Worm (Caenorhabditis elegans) whole organism, late embryonic: ENCODE results near the gene K10D2.5.

Source experiments
- C08G9.2 ChIP-seq: sonication (generic microtip); optimal IDR thresholded peaks from 2 replicates; lab custom pipeline; 2016; ENCODE audit warnings: mild to moderate bottlenecking, missing genetic modification characterization, moderate library complexity, missing compliant biosample characterization
- F13H6.1 ChIP-seq: sonication (generic microtip); optimal IDR thresholded peaks from 2 replicates; lab custom pipeline; 2016; ENCODE audit warnings: missing genetic modification characterization, missing compliant biosample characterization
- K02D7.2 ChIP-seq: sonication (generic microtip); optimal IDR thresholded peaks from 2 replicates; lab custom pipeline; 2017; ENCODE audit warnings: mild to moderate bottlenecking, missing genetic modification characterization, missing compliant biosample characterization
- T23F11.4 ChIP-seq: fragments of 200-800 bp; sonication (Bioruptor generic); optimal IDR thresholded peaks from 2 replicates; lab custom pipeline; 2018; ENCODE audit warnings: mild to moderate bottlenecking, missing genetic modification characterization, missing compliant biosample characterization
- Y22D7AL.16 ChIP-seq: sonication (generic microtip); optimal IDR thresholded peaks from 2 replicates; lab custom pipeline; 2016; ENCODE audit warnings: missing genetic modification characterization, missing compliant biosample characterization
- ahr-1 ChIP-seq: sonication (generic microtip); optimal IDR thresholded peaks from 2 replicates; lab custom pipeline; 2016; ENCODE audit warnings: missing genetic modification characterization, missing compliant biosample characterization
- ama-1 ChIP-seq: fragments of 150-350 bp; optimal IDR thresholded peaks from 2 replicates; lab custom pipeline; 2014
- ceh-18 ChIP-seq: sonication (generic microtip); optimal IDR thresholded peaks from 2 replicates; lab custom pipeline; 2016; ENCODE audit warnings: missing genetic modification characterization, missing compliant biosample characterization
- ceh-19 ChIP-seq: fragments of 200-800 bp; sonication (Bioruptor generic); optimal IDR thresholded peaks from 2 replicates; lab custom pipeline; 2018; ENCODE audit warnings: mild to moderate bottlenecking, missing genetic modification characterization, missing compliant biosample characterization
- ceh-22 ChIP-seq: sonication (generic microtip); optimal IDR thresholded peaks from 2 replicates; lab custom pipeline; 2017; ENCODE audit warnings: missing biosample characterization, missing genetic modification characterization
- ceh-31 ChIP-seq: sonication (generic microtip); optimal IDR thresholded peaks from 2 replicates; lab custom pipeline; 2016; ENCODE audit warnings: missing genetic modification characterization, missing compliant biosample characterization
- ceh-45 ChIP-seq: fragments of 200-800 bp; sonication (Bioruptor generic); IDR thresholded peaks from 2 replicates; pipeline ENCODE4 v1.3.6; 2022; ENCODE audit warnings: missing genetic modification reagents, missing genetic modification characterization, missing compliant biosample characterization
- dmd-4 ChIP-seq: sonication (generic microtip); optimal IDR thresholded peaks from 2 replicates; lab custom pipeline; 2016; ENCODE audit warnings: borderline replicate concordance, missing genetic modification characterization, missing compliant biosample characterization
- dve-1 ChIP-seq: sonication (generic microtip); optimal IDR thresholded peaks from 2 replicates; lab custom pipeline; 2017; ENCODE audit warnings: antibody characterized with exemption, mild to moderate bottlenecking, missing genetic modification characterization, missing compliant biosample characterization
- ets-4 ChIP-seq: sonication (generic microtip); optimal IDR thresholded peaks from 2 replicates; lab custom pipeline; 2016; ENCODE audit warnings: missing genetic modification characterization, missing compliant biosample characterization
- eyg-1 ChIP-seq: sonication (generic microtip); optimal IDR thresholded peaks from 2 replicates; lab custom pipeline; 2016; ENCODE audit warnings: missing genotype, missing genetic modification characterization, missing compliant biosample characterization
- fax-1 ChIP-seq: sonication (generic microtip); optimal IDR thresholded peaks from 2 replicates; lab custom pipeline; 2016; ENCODE audit warnings: missing genotype, missing genetic modification characterization, missing compliant biosample characterization
- hlh-13 ChIP-seq: fragments of 200-800 bp; sonication (Bioruptor generic); optimal IDR thresholded peaks from 2 replicates; lab custom pipeline; 2018; ENCODE audit warnings: mild to moderate bottlenecking, missing genetic modification characterization, missing compliant biosample characterization
- hlh-30 ChIP-seq: sonication (generic microtip); optimal IDR thresholded peaks from 2 replicates; lab custom pipeline; 2017; ENCODE audit warnings: antibody characterized with exemption, missing genetic modification characterization, missing compliant biosample characterization; ENCODE audit not compliant: insufficient read depth
- hlh-8 ChIP-seq: sonication (generic microtip); optimal IDR thresholded peaks from 2 replicates; lab custom pipeline; 2016; ENCODE audit warnings: missing genotype, missing genetic modification characterization, missing compliant biosample characterization
- mec-3 ChIP-seq: sonication (generic microtip); optimal IDR thresholded peaks from 2 replicates; lab custom pipeline; 2016; ENCODE audit warnings: borderline replicate concordance, missing genetic modification characterization, missing compliant biosample characterization
- nfya-1 ChIP-seq: sonication (generic microtip); optimal IDR thresholded peaks from 2 replicates; lab custom pipeline; 2017; ENCODE audit warnings: missing genetic modification characterization, mild to moderate bottlenecking, missing compliant biosample characterization, antibody characterized with exemption, moderate library complexity
- nhr-11 ChIP-seq: fragments of 150-350 bp; optimal IDR thresholded peaks from 2 replicates; lab custom pipeline; 2014; ENCODE audit warnings: missing biosample characterization, missing genetic modification characterization
- npax-4 ChIP-seq: sonication (generic microtip); optimal IDR thresholded peaks from 2 replicates; lab custom pipeline; 2016; ENCODE audit warnings: missing genetic modification characterization, missing compliant biosample characterization
- odd-2 ChIP-seq: sonication (generic microtip); optimal IDR thresholded peaks from 2 replicates; lab custom pipeline; 2017; ENCODE audit warnings: antibody characterized with exemption, mild to moderate bottlenecking, missing genetic modification characterization, missing compliant biosample characterization
- pax-1 ChIP-seq: fragments of 150-350 bp; optimal IDR thresholded peaks from 2 replicates; lab custom pipeline; 2014; ENCODE audit warnings: missing biosample characterization, missing genetic modification characterization
- pha-2 ChIP-seq: sonication (generic microtip); optimal IDR thresholded peaks from 2 replicates; lab custom pipeline; 2017; ENCODE audit warnings: mild to moderate bottlenecking, missing genetic modification characterization, missing compliant biosample characterization
- pha-4 ChIP-seq: fragments of 150-350 bp; optimal IDR thresholded peaks from 2 replicates; lab custom pipeline; 2018; ENCODE audit warnings: missing biosample characterization, missing genetic modification reagents, missing genetic modification characterization
- sox-4 ChIP-seq: sonication (generic microtip); optimal IDR thresholded peaks from 2 replicates; lab custom pipeline; 2017; ENCODE audit warnings: mild to moderate bottlenecking, missing genetic modification characterization, inconsistent platforms, missing compliant biosample characterization
- syd-9 ChIP-seq: sonication (generic microtip); optimal IDR thresholded peaks from 2 replicates; lab custom pipeline; 2016; ENCODE audit warnings: mild to moderate bottlenecking, missing genetic modification characterization, moderate library complexity, missing compliant biosample characterization
- tbx-2 ChIP-seq: sonication (generic microtip); optimal IDR thresholded peaks from 2 replicates; lab custom pipeline; 2016; ENCODE audit warnings: missing genetic modification characterization, missing compliant biosample characterization
- ttx-3 ChIP-seq: sonication (generic microtip); optimal IDR thresholded peaks from 2 replicates; lab custom pipeline; 2016; ENCODE audit warnings: missing genetic modification reagents, missing genetic modification characterization, missing compliant biosample characterization
- unc-55 ChIP-seq: sonication (generic microtip); optimal IDR thresholded peaks from 2 replicates; lab custom pipeline; 2017; ENCODE audit warnings: missing biosample characterization, missing genetic modification reagents, missing genetic modification characterization

The K10D2.5 gene

DNA sequence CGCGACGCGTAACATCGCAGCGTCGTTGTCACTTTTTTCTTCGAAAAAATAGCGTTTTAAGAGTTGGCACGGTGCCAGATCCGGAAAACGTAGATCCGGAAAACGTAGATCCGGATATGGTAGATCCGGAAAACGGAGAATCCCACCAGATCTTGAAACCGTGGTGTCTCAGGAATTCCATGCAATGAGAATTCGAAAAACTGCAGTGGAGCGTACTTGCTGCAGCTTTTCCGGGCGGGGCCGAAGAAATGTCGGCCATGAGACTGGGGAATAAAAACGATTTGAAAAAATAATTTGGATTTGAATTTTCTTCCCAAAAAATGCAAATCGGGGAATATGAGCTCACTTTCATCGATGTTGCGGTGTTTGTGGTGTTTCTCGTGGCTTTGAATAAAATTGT, at the start of gene K10D2.5 (continued):
- peak; percentile 89 for TF ChIP-seq eyg-1 (tag; lab: Kevin White, UChicago)
- no peak for TF ChIP-seq sox-4
- TF ChIP-seq unc-55 (GFP tag; lab: Kevin White, UChicago) = no peak
- peak; percentile 82 for TF ChIP-seq syd-9 (tag; lab: Kevin White, UChicago)
- TF ChIP-seq T23F11.4 (GFP tag; lab: Kevin White, UChicago) = no peak
- TF ChIP-seq dve-1 = peak; percentile 69
- no peak for TF ChIP-seq nhr-11 (tag; lab: Kevin White, UChicago)
- TF ChIP-seq ahr-1 = peak; percentile 80
- no peak for TF ChIP-seq pha-4 (tag; lab: Kevin White, UChicago)
- TF ChIP-seq Y22D7AL.16 (tag; lab: Kevin White, UChicago) = no peak
- TF ChIP-seq fax-1 (tag; lab: Kevin White, UChicago) = peak; percentile 93
- peak; percentile 78 for TF ChIP-seq nfya-1 (tag; lab: Kevin White, UChicago)
- TF ChIP-seq hlh-8 = peak; percentile 95
- peak; percentile 95 for TF ChIP-seq ceh-18 (tag; lab: Kevin White, UChicago)
- TF ChIP-seq pax-1 (tag; lab: Kevin White, UChicago) = peak; percentile 49
- TF ChIP-seq npax-4 (tag; lab: Kevin White, UChicago) = no peak

DNA sequence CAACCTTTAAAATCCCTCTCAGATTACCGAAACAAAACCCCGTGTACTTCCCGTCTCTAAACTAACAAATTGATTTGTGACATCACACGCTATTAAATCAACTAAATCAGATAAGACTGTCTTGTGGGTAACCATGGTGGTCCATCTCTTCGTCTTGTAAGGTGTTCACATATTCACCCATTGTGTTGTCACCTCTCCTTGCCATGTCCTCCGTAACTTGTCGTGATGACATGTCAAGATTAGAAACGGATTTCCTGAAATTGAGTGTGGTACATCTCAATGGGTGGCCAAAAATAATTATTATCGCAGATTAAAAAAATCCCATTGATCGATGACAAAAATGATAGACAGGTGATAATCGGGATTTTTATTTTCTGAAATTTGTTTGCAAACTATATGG, 48.1 kb upstream of the K10D2.5 start:
- TF ChIP-seq tbx-2 = peak; percentile 79
- no peak for TF ChIP-seq ceh-31 (tag; lab: Kevin White, UChicago)
- no peak for TF ChIP-seq hlh-30 (tag; lab: Kevin White, UChicago)
- no peak for TF ChIP-seq ceh-19 (GFP tag; lab: Kevin White, UChicago)
- peak; percentile 52 for TF ChIP-seq unc-55 (GFP tag; lab: Kevin White, UChicago)

DNA sequence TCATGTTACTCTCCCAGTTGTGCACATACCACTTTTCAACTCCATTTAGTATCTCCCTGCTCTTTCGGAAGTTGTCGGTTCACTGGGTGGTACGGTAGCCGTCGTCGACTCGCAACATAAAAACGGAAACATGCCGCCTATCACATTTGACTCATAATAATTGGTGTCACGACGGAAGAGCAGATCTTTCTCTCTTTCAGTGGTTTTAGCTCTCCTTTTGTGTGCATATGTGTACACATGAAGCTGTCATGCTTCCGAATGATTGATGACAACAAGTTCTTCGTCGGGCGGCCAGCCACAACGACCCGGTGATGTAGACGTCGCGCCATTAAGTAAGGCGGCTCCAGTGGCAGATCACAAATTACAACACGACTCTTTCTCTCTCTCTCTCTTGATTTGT, 46.8 kb upstream of the K10D2.5 start:
- TF ChIP-seq nhr-11 (tag; lab: Kevin White, UChicago) (no peak), unc-55 (GFP tag; lab: Kevin White, UChicago) (peak; percentile 40), tbx-2 (peak; percentile 47)

DNA sequence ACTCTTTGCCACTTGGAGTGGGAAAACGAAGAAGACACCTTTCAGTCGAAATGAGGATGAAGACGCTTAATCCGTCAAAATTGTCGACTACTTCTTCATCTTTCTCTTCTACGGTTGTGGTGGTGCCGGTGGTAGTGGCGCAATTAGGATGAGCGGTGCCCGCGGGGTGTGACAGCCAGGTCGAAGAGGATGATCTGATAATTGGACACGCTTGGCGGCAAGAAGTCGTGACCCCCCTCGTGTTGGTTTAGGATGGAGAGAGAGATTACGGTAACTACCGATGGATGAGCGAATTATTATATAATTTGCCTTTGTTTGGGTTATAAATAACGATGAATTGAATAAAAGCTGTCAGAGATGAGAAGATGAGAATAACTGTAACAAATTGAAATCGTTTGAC, 45.5 kb upstream of the K10D2.5 start:
- TF ChIP-seq syd-9 (tag; lab: Kevin White, UChicago) (no peak), T23F11.4 (GFP tag; lab: Kevin White, UChicago) (no peak), mec-3 (tag; lab: Kevin White, UChicago) (no peak), ceh-31 (tag; lab: Kevin White, UChicago) (peak; percentile 24), K02D7.2 (no peak), ama-1 (lab: Kevin White, UChicago) (no peak), hlh-30 (tag; lab: Kevin White, UChicago) (no peak), sox-4 (no peak), tbx-2 (peak; percentile 93), C08G9.2 (tag; lab: Kevin White, UChicago) (no peak), dve-1 (no peak)

DNA sequence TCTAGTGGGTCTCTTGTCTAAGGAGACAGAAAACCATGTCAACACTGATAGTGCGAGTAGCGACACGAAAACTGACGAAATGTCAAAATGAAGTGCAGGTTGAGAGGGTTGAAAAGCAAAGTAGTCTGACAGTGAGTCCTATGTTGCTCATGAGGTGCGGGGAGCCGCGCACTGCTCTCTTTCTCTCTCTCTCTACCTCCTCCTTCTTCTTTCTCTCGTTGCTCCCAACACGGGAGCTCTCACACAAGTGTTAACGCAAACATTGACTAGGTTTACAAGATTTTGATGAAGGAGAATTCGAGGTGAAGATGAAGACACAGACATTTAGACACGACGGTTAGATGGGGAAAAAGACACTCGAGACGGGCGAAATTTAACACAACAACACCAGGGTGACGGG, 43.3 kb upstream of the K10D2.5 start:
- TF ChIP-seq ceh-45 (GFP tag; lab: Robert Waterston, UW) = no peak
- TF ChIP-seq F13H6.1 = peak; percentile 6
- no peak for TF ChIP-seq odd-2
- TF ChIP-seq pax-1 (tag; lab: Kevin White, UChicago) = no peak
- TF ChIP-seq ceh-18 (tag; lab: Kevin White, UChicago) = peak; percentile 61
- no peak for TF ChIP-seq dmd-4 (tag; lab: Kevin White, UChicago)
- peak; percentile 97 for TF ChIP-seq tbx-2
- peak; percentile 20 for TF ChIP-seq ceh-22 (tag; lab: Kevin White, UChicago)
- TF ChIP-seq ets-4 (tag; lab: Kevin White, UChicago) = peak; percentile 43
- TF ChIP-seq pha-2 (tag; lab: Kevin White, UChicago) = no peak

DNA sequence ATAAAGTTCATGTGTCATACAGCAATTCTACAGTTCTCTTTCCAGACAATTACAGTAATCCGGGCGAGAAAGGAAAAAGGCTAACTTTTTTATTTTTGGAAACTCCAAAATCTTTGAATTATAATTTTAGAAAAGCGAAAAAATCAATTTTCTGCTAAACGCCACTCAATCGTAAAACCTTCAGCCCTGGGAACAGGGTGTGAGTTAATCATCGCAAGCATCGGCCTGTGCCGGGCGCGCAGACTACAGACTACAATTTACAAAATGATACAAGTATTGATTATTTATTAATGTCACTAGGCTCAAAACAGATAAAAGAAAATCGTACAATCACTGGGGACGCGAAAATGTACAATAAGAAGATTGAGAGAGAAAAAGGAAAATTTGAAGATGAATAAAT, 41.9 kb upstream of the K10D2.5 start:
- TF ChIP-seq tbx-2 (peak; percentile 2), ttx-3 (no peak), hlh-13 (GFP tag; lab: Kevin White, UChicago) (no peak)
